Worm (Caenorhabditis elegans): ENCODE measurements around the gene arf-1.

arf-1 gene

ce11 chrIII:5714984-5715454, 333 bp downstream of the arf-1 start (continued):
- TF ChIP-seq Y75B8A.6 (GFP tag; IDR thresholded peaks at IDR 0.05), result 0 out of 2 replicates have a peak, but pooled peaks have one; percentile 24
- TF ChIP-seq nhr-237 (tag; optimal IDR thresholded peaks at IDR 0.05), result no peak
- TF ChIP-seq spr-1 (tag; optimal IDR thresholded peaks at IDR 0.05), result no peak
- peak; percentile 55 for TF ChIP-seq nhr-48 (tag; optimal IDR thresholded peaks at IDR 0.05)
- no peak for TF ChIP-seq dmd-8 (GFP tag; IDR thresholded peaks at IDR 0.05)
- peak; percentile 55 for TF ChIP-seq aha-1 (tag)
- peak; percentile 35; the same call in 1 of the 2 replicates for TF ChIP-seq zfp-3 (GFP tag; conservative IDR thresholded peaks at IDR 0.05)
- peak; percentile 64 for TF ChIP-seq T20F7.1 (GFP tag; optimal IDR thresholded peaks at IDR 0.05)

- TF ChIP-seq F44E2.7 (GFP tag; IDR thresholded peaks at IDR 0.05), result 0 out of 2 replicates have a peak, but pooled peaks have one; percentile 30
- peak; percentile 58 for TF ChIP-seq rbr-2 (tag; optimal IDR thresholded peaks at IDR 0.05)
- no peak for TF ChIP-seq Y75B8A.6 (GFP tag; IDR thresholded peaks at IDR 0.05)
- peak; percentile 70 for TF ChIP-seq set-16 (GFP tag; IDR thresholded peaks at IDR 0.05)
- TF ChIP-seq snpc-4 (tag; optimal IDR thresholded peaks at IDR 0.05), result no peak
- TF ChIP-seq F49E8.2 (tag; optimal IDR thresholded peaks at IDR 0.05; ENCODE audit: borderline replicate concordance), result no peak
- no peak for TF ChIP-seq ces-1 (GFP tag; optimal IDR thresholded peaks at IDR 0.05)
- TF ChIP-seq tra-1 (GFP tag; IDR thresholded peaks at IDR 0.05), result no peak
- no peak for TF ChIP-seq daf-8 (GFP tag; IDR thresholded peaks at IDR 0.05)
- TF ChIP-seq saeg-2 (GFP tag; IDR thresholded peaks at IDR 0.05), result no peak
- TF ChIP-seq fos-1 (tag; optimal IDR thresholded peaks at IDR 0.05), result no peak
- peak; percentile 27 for TF ChIP-seq duxl-1 (tag; optimal IDR thresholded peaks at IDR 0.05; ENCODE audit: poor library complexity)
- TF ChIP-seq pha-4 (GFP tag; IDR thresholded peaks at IDR 0.05), result peak; percentile 17; the same call in 1 of the 2 replicates
- no peak for TF ChIP-seq pha-4 (tag; optimal IDR thresholded peaks at IDR 0.05)
- TF ChIP-seq pqm-1 (tag; optimal IDR thresholded peaks at IDR 0.05), result peak; percentile 21
- TF ChIP-seq spr-3 (GFP tag; optimal IDR thresholded peaks at IDR 0.05), result no peak
- no peak for TF ChIP-seq daf-19 (GFP tag; conservative IDR thresholded peaks at IDR 0.05)
- TF ChIP-seq mxl-2 (GFP tag; conservative IDR thresholded peaks at IDR 0.05), result no peak
- no peak for TF ChIP-seq attf-4 (tag; optimal IDR thresholded peaks at IDR 0.05)
- TF ChIP-seq sdz-12 (GFP tag; optimal IDR thresholded peaks at IDR 0.05), result no peak
- no peak for TF ChIP-seq nhr-76 (tag; optimal IDR thresholded peaks at IDR 0.05)
- no peak for TF ChIP-seq skn-1 (tag; optimal IDR thresholded peaks at IDR 0.05)
- 0 out of 2 replicates have a peak, but pooled peaks have one; percentile 9 for TF ChIP-seq arid-1 (GFP tag; conservative IDR thresholded peaks at IDR 0.05)
- TF ChIP-seq lin-15B (tag; optimal IDR thresholded peaks at IDR 0.05), result no peak
- no peak for TF ChIP-seq lin-39 (tag; optimal IDR thresholded peaks at IDR 0.05)
- TF ChIP-seq aly-2 (tag; optimal IDR thresholded peaks at IDR 0.05), result no peak
- no peak for TF ChIP-seq lin-29 (GFP tag; IDR thresholded peaks at IDR 0.05)
- no peak; the same call in 1 of the 2 replicates for TF ChIP-seq ctbp-1 (GFP tag; IDR thresholded peaks at IDR 0.05)
- peak; percentile 74 for TF ChIP-seq mep-1 (tag; optimal IDR thresholded peaks at IDR 0.05)
- TF ChIP-seq spr-1 (tag; optimal IDR thresholded peaks at IDR 0.05), result no peak
- TF ChIP-seq hlh-11 (tag; optimal IDR thresholded peaks at IDR 0.05), result peak; percentile 80
- TF ChIP-seq vab-7 (GFP tag; IDR thresholded peaks at IDR 0.05), result peak; percentile 40; the same call in 1 of the 2 replicates
- TF ChIP-seq hif-1 (tag; optimal IDR thresholded peaks at IDR 0.05), result peak in 1 of 2 experiments; percentile 72
- no peak for TF ChIP-seq ceh-44 (GFP tag; IDR thresholded peaks at IDR 0.05)
- TF ChIP-seq lin-1 (GFP tag; IDR thresholded peaks at IDR 0.05), result no peak
- peak; percentile 3 for TF ChIP-seq nhr-111 (GFP tag; optimal IDR thresholded peaks at IDR 0.05)
- TF ChIP-seq dpl-1 (GFP tag; optimal IDR thresholded peaks at IDR 0.05), result peak; percentile 26
- TF ChIP-seq Y48G9A.11 (GFP tag; IDR thresholded peaks at IDR 0.05), result no peak
- no peak for TF ChIP-seq cey-2 (tag; optimal IDR thresholded peaks at IDR 0.05; ENCODE audit: borderline replicate concordance, insufficient read depth)
- TF ChIP-seq aha-1 (tag), result peak; percentile 98
- TF ChIP-seq daf-16 (GFP tag; optimal IDR thresholded peaks at IDR 0.05), result no peak
- peak; percentile 6 for TF ChIP-seq daf-16 (tag; optimal IDR thresholded peaks at IDR 0.05)
- no peak for TF ChIP-seq ama-1 (optimal IDR thresholded peaks at IDR 0.05)
- TF ChIP-seq ceh-20 (GFP tag; IDR thresholded peaks at IDR 0.05), result no peak
- no peak for TF ChIP-seq madf-5 (GFP tag; IDR thresholded peaks at IDR 0.05)
Observed at ce11 chrIII:5715467-5715866, 781 bp downstream of the arf-1 start.

Data from whole organism, L4 larva.